Worm (Caenorhabditis elegans): ENCODE data around the gene W10C6.2.

The W10C6.2 gene

DNA sequence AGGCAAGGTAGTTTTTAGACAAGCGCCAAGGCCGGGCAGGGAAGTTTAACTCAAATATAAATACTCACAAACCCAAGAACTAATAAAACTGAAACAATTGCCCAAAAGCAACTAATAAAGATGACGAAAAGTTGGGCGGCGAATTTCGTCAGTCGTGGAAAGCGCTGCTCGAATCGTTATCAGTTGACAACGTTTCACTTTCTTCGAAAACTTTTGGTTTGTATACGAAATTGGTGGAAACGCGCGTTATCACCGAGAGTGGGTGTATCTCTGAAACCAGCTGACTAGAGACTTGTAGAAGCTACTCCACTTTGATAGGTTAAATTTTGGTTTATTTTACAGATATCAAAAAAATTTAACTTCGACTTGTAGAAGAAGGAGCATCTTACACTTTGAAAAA is 31.4 kb upstream of the W10C6.2 start (continued):
- TF ChIP-seq ceh-44 (GFP tag; IDR thresholded peaks at IDR 0.05) = no peak
- no peak for TF ChIP-seq ZK337.2 (GFP tag; IDR thresholded peaks at IDR 0.05)

DNA sequence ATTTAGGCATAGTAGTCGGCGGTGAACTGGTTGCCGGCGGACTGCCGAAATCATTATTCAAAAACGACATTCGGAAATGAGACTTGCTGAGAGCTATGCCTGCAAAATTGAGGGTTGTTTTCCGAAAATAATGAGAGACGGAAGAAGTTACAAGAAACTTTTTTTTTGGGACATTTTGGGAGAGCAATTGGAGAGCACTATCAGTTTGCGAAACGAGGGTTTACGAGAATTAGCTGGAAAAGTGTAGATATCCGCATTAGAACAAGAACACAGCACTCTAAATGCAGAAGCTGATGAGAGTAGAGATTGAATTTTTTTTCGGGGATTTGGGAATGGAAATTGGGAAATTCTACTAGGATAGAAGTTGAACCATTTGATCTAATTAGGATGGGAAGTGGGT is 30.8 kb upstream of the W10C6.2 start, which contains the start of gene pqm-1:
pqm-1 (minus strand) TSS at position 101 of the 400 bp plus-strand sequence.
- TF ChIP-seq skn-1 (tag; optimal IDR thresholded peaks at IDR 0.05) = no peak
- TF ChIP-seq aha-1 (tag) = peak; percentile 21
- TF ChIP-seq pqm-1 (tag; optimal IDR thresholded peaks at IDR 0.05) = no peak
- TF ChIP-seq rbr-2 (tag; optimal IDR thresholded peaks at IDR 0.05) = no peak
- TF ChIP-seq hlh-30 (tag; optimal IDR thresholded peaks at IDR 0.05; ENCODE audit: insufficient read depth) = no peak
- TF ChIP-seq nhr-42 (GFP tag; IDR thresholded peaks at IDR 0.05) = no peak

DNA sequence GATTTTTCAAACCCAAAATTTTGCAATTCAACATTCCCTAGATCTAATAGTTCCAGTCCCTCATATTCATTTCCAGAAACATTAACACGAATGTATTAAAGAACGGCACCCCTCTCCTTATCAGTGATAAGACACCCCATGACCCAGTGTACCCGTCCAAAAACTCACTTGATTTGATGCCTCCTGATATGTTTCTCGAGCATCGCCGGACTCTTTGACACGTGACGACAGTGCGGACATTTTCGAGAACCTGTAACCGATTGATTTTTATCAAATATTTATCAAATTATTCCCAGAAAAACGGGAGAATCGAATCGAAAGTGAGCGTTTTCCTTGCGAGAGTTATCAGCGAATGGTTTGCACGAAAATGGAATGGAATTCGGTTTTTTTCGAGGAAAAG is 29.3 kb upstream of the W10C6.2 start:
- peak; percentile 93 for TF ChIP-seq dve-1 (tag; optimal IDR thresholded peaks at IDR 0.05; ENCODE audit: insufficient read depth)
- no peak for TF ChIP-seq nhr-6 (tag; optimal IDR thresholded peaks at IDR 0.05)
- TF ChIP-seq T26A8.4 (GFP tag; IDR thresholded peaks at IDR 0.05) = 0 out of 2 replicates have a peak, but pooled peaks have one; percentile 49
- peak; percentile 60 for TF ChIP-seq nhr-102 (tag; optimal IDR thresholded peaks at IDR 0.05)
- TF ChIP-seq lin-13 (GFP tag; optimal IDR thresholded peaks at IDR 0.05) = no peak
- TF ChIP-seq ceh-28 (tag; optimal IDR thresholded peaks at IDR 0.05) = no peak
- TF ChIP-seq nhr-28 (tag; optimal IDR thresholded peaks at IDR 0.05) = peak; percentile 66
- TF ChIP-seq F37D6.2 (tag; optimal IDR thresholded peaks at IDR 0.05) = no peak
- TF ChIP-seq gei-8 (GFP tag; optimal IDR thresholded peaks at IDR 0.05) = peak; percentile 49
- TF ChIP-seq aha-1 (tag) = peak; percentile 81
- no peak for TF ChIP-seq zip-11 (GFP tag; IDR thresholded peaks at IDR 0.05)
- peak; percentile 81 for TF ChIP-seq hlh-30 (tag; optimal IDR thresholded peaks at IDR 0.05; ENCODE audit: insufficient read depth)
- TF ChIP-seq R02D3.7 (tag; optimal IDR thresholded peaks at IDR 0.05) = no peak
- peak; percentile 87 for TF ChIP-seq mdt-29 (GFP tag; IDR thresholded peaks at IDR 0.05)
- no peak for TF ChIP-seq unc-39 (tag; optimal IDR thresholded peaks at IDR 0.05)
- no peak for TF ChIP-seq arid-1 (GFP tag; conservative IDR thresholded peaks at IDR 0.05)
- peak in 1 of 2 experiments; percentile 13 for TF ChIP-seq mdl-1 (tag; optimal IDR thresholded peaks at IDR 0.05)
- no peak for TF ChIP-seq sdz-12 (GFP tag; optimal IDR thresholded peaks at IDR 0.05)
- no peak for TF ChIP-seq Y75B8A.6 (GFP tag; IDR thresholded peaks at IDR 0.05)
- TF ChIP-seq nhr-41 (GFP tag; IDR thresholded peaks at IDR 0.05) = no peak
- peak; percentile 79 for TF ChIP-seq nhr-48 (tag; optimal IDR thresholded peaks at IDR 0.05)
- peak; percentile 56; the same call in 1 of the 2 replicates for TF ChIP-seq tra-1 (GFP tag; IDR thresholded peaks at IDR 0.05)
- no peak for TF ChIP-seq nhr-76 (tag; optimal IDR thresholded peaks at IDR 0.05)
- no peak for TF ChIP-seq mxl-3 (GFP tag; optimal IDR thresholded peaks at IDR 0.05)
- TF ChIP-seq nhr-10 (tag; optimal IDR thresholded peaks at IDR 0.05) = peak; percentile 79
- peak in 1 of 2 experiments; percentile 47 for TF ChIP-seq lsy-2 (tag; optimal IDR thresholded peaks at IDR 0.05)
- no peak for TF ChIP-seq ama-1 (optimal IDR thresholded peaks at IDR 0.05)
- TF ChIP-seq mes-2 (tag; optimal IDR thresholded peaks at IDR 0.05; ENCODE audit: poor library complexity, severe bottlenecking) = peak; percentile 39
- peak; percentile 21 for TF ChIP-seq T20F7.1 (GFP tag; optimal IDR thresholded peaks at IDR 0.05)
- peak; percentile 84 for TF ChIP-seq dmd-6 (GFP tag; IDR thresholded peaks at IDR 0.05)
- no peak for TF ChIP-seq dmd-9 (GFP tag; IDR thresholded peaks at IDR 0.05)
- 0 out of 2 replicates have a peak, but pooled peaks have one; percentile 25 for TF ChIP-seq lin-38 (GFP tag; IDR thresholded peaks at IDR 0.05)
- peak; percentile 49; the same call in 1 of the 2 replicates for TF ChIP-seq php-3 (GFP tag; IDR thresholded peaks at IDR 0.05)
- TF ChIP-seq hlh-11 (tag; optimal IDR thresholded peaks at IDR 0.05) = peak; percentile 87
- TF ChIP-seq nhr-111 (GFP tag; optimal IDR thresholded peaks at IDR 0.05) = no peak
- TF ChIP-seq nhr-77 (tag; optimal IDR thresholded peaks at IDR 0.05) = peak; percentile 69
- TF ChIP-seq mxl-2 (GFP tag; conservative IDR thresholded peaks at IDR 0.05) = no peak
- TF ChIP-seq skn-1 (tag; optimal IDR thresholded peaks at IDR 0.05) = no peak
- TF ChIP-seq daf-16 (GFP tag; optimal IDR thresholded peaks at IDR 0.05) = peak in 1 of 2 experiments; percentile 22
- peak; percentile 93 for TF ChIP-seq daf-16 (tag; optimal IDR thresholded peaks at IDR 0.05)
- TF ChIP-seq madf-5 (GFP tag; IDR thresholded peaks at IDR 0.05) = no peak
- peak; percentile 37 for TF ChIP-seq mep-1 (tag; optimal IDR thresholded peaks at IDR 0.05)
- TF ChIP-seq aly-2 (tag; optimal IDR thresholded peaks at IDR 0.05) = no peak

All from whole organism, L4 larva.